Fruit fly (Drosophila melanogaster): ENCODE measurements around the gene MsR1.

- TF ChIP-seq Myc (optimal IDR thresholded peaks at IDR 0.05) (no peak), insv (optimal IDR thresholded peaks at IDR 0.05) (no peak), h (optimal IDR thresholded peaks at IDR 0.05) (no peak), psq (optimal IDR thresholded peaks at IDR 0.05) (no peak)
Measured at dm6 chr3L:2378549-2378948, 56.1 kb downstream of the MsR1 start.
